Fruit fly (Drosophila melanogaster): ENCODE measurements around the gene CG14545.

dm6 chr3R:25897176-25897575 is 46.1 kb upstream of the CG14545 start, which contains the start of gene Mco3:
- TF ChIP-seq CG1620 (GFP tag; optimal IDR thresholded peaks at IDR 0.05) (no peak), kay (GFP tag; ENCODE audit: borderline replicate concordance) (no peak)

All from whole organism, adult.